Fruit fly (Drosophila melanogaster) whole organism, embryonic: ENCODE results near the gene p24-1.

Experiments
- Antp ChIP-seq: fragments of 200-800 bp; sonication (Bioruptor generic); optimal IDR thresholded peaks from 3 replicates; lab custom pipeline; 2016; ENCODE audit warnings: missing biosample characterization, missing genetic modification characterization
- Bgb ChIP-seq: fragments of 200-800 bp; sonication (Bioruptor generic); IDR thresholded peaks from 2 replicates; pipeline ENCODE4 v1.3.6; 2022; ENCODE audit warnings: missing biosample characterization, missing genetic modification characterization; ENCODE audit not compliant: partially characterized antibody
- CG12299 ChIP-seq: fragments of 200-800 bp; sonication (Bioruptor generic); optimal IDR thresholded peaks from 2 replicates; lab custom pipeline; 2018; ENCODE audit warnings: missing biosample characterization, mild to moderate bottlenecking, missing genetic modification characterization
- CG14710 ChIP-seq: fragments of 200-800 bp; sonication (Bioruptor generic); optimal IDR thresholded peaks from 3 replicates; lab custom pipeline; 2019; ENCODE audit warnings: missing biosample characterization, mild to moderate bottlenecking, missing genetic modification characterization, moderate library complexity
- CG15073 ChIP-seq: fragments of 200-800 bp; sonication (Bioruptor generic); optimal IDR thresholded peaks from 2 replicates; lab custom pipeline; 2016; ENCODE audit warnings: missing biosample characterization, missing genetic modification characterization
- CG17612 ChIP-seq: fragments of 200-800 bp; sonication (Bioruptor generic); IDR thresholded peaks from 2 replicates; pipeline ENCODE4 v1.3.6; 2022; ENCODE audit warnings: missing biosample characterization, missing genetic modification characterization
- CG1832 ChIP-seq: fragments of 200-800 bp; sonication (Bioruptor generic); optimal IDR thresholded peaks from 2 replicates; lab custom pipeline; 2017; ENCODE audit warnings: missing biosample characterization, mild to moderate bottlenecking, missing genetic modification characterization, inconsistent platforms
- CG18619 ChIP-seq: fragments of 200-800 bp; sonication (Bioruptor generic); optimal IDR thresholded peaks from 3 replicates; lab custom pipeline; 2017; ENCODE audit warnings: missing biosample characterization, mild to moderate bottlenecking, missing genetic modification characterization
- CG31441 ChIP-seq: fragments of 200-800 bp; sonication (Bioruptor generic); IDR thresholded peaks from 2 replicates; pipeline ENCODE4 v1.3.6; 2022; ENCODE audit warnings: missing biosample characterization, missing genetic modification characterization
- CG33213 ChIP-seq: fragments of 200-800 bp; sonication (Bioruptor generic); optimal IDR thresholded peaks from 3 replicates; lab custom pipeline; 2016; ENCODE audit warnings: missing biosample characterization, missing genetic modification characterization
- CG3838 ChIP-seq: fragments of 200-800 bp; sonication (Bioruptor generic); optimal IDR thresholded peaks from 3 replicates; lab custom pipeline; 2016; ENCODE audit warnings: missing biosample characterization, missing genetic modification characterization
- CG4328 ChIP-seq: fragments of 200-800 bp; sonication (Bioruptor generic); optimal IDR thresholded peaks from 3 replicates; lab custom pipeline; 2017; ENCODE audit warnings: missing biosample characterization, missing genetic modification reagents, missing genetic modification characterization
- CG6654 ChIP-seq: fragments of 200-800 bp; sonication (Bioruptor generic); optimal IDR thresholded peaks from 2 replicates; lab custom pipeline; 2017; ENCODE audit warnings: missing biosample characterization, mild to moderate bottlenecking, missing genetic modification characterization
- CG6689 ChIP-seq: fragments of 200-800 bp; sonication (Bioruptor generic); IDR thresholded peaks from 2 replicates; pipeline ENCODE4 v1.3.6; 2022; ENCODE audit warnings: missing biosample characterization, missing genetic modification characterization
- CG7271 ChIP-seq: fragments of 200-800 bp; sonication (Bioruptor generic); optimal IDR thresholded peaks from 2 replicates; lab custom pipeline; 2018; ENCODE audit warnings: missing biosample characterization, mild to moderate bottlenecking, missing genetic modification characterization, moderate library complexity
- Chrac-16 ChIP-seq: fragments of 200-800 bp; sonication (Bioruptor generic); optimal IDR thresholded peaks from 3 replicates; lab custom pipeline; 2016; ENCODE audit warnings: missing biosample characterization, missing genetic modification characterization
- ERR ChIP-seq: fragments of 200-800 bp; sonication (Bioruptor generic); optimal IDR thresholded peaks from 2 replicates; lab custom pipeline; 2016; ENCODE audit warnings: missing biosample characterization, missing genetic modification characterization
- Eip74EF ChIP-seq, 2 experiments: fragments of 200-800 bp in 1 of 2; fragments of >200 bp in 1 of 2; sonication (Bioruptor generic) in 1 of 2; optimal IDR thresholded peaks; 2 replicates each; lab custom pipeline; 2017 to 2019; ENCODE audit warnings: missing biosample characterization in 2 of 2, missing genetic modification characterization in 2 of 2, mild to moderate bottlenecking in 1 of 2, moderate library complexity in 1 of 2
- Fer3 ChIP-seq: fragments of 200-800 bp; sonication (Bioruptor generic); optimal IDR thresholded peaks from 2 replicates; lab custom pipeline; 2018; ENCODE audit warnings: missing biosample characterization, mild to moderate bottlenecking, missing genetic modification characterization, moderate library complexity
- GATAe ChIP-seq: fragments of 200-800 bp; sonication (Bioruptor generic); conservative IDR thresholded peaks from 2 replicates; pipeline ENCODE4 v1.3.6; 2022; ENCODE audit warnings: missing biosample characterization, missing genetic modification characterization
- HLH3B ChIP-seq: fragments of 200-800 bp; sonication (Bioruptor generic); IDR thresholded peaks from 2 replicates; pipeline ENCODE4 v1.3.6; 2022; ENCODE audit warnings: missing biosample characterization, missing genetic modification characterization
- Hmr ChIP-seq: fragments of 200-800 bp; sonication (Bioruptor generic); optimal IDR thresholded peaks from 3 replicates; lab custom pipeline; 2017; ENCODE audit warnings: mild to moderate bottlenecking, missing biosample characterization, missing genetic modification reagents, missing genetic modification characterization
- Hr51 ChIP-seq, 2 experiments: fragments of 200-800 bp; sonication (Bioruptor generic); optimal IDR thresholded peaks; 2 replicates in 1 of 2; 3 replicates in 1 of 2; lab custom pipeline; 2016 to 2018; ENCODE audit warnings: missing biosample characterization in 2 of 2, missing genetic modification characterization in 2 of 2, mild to moderate bottlenecking in 1 of 2, moderate library complexity in 1 of 2
- Hr78 ChIP-seq, 2 experiments: fragments of 200-800 bp in 1 of 2; fragments of >200 bp in 1 of 2; sonication (Bioruptor generic) in 1 of 2; optimal IDR thresholded peaks; 2 replicates each; lab custom pipeline; 2017 to 2019; ENCODE audit warnings: missing biosample characterization in 2 of 2, missing genetic modification characterization in 2 of 2, mild to moderate bottlenecking in 1 of 2, moderate library complexity in 1 of 2
- Kr ChIP-seq: fragments of 200-800 bp; sonication (Bioruptor generic); optimal IDR thresholded peaks from 2 replicates; lab custom pipeline; 2017; ENCODE audit warnings: missing biosample characterization, mild to moderate bottlenecking, missing genetic modification characterization
- Sox100B ChIP-seq: fragments of 200-800 bp; sonication (Bioruptor generic); optimal IDR thresholded peaks from 3 replicates; lab custom pipeline; 2018; ENCODE audit warnings: missing biosample characterization, mild to moderate bottlenecking, missing genetic modification characterization
- Sox102F ChIP-seq: fragments of 200-800 bp; sonication (Bioruptor generic); optimal IDR thresholded peaks from 2 replicates; lab custom pipeline; 2018; ENCODE audit warnings: missing biosample characterization, mild to moderate bottlenecking, missing genetic modification characterization, moderate library complexity
- TFAM ChIP-seq: fragments of 200-800 bp; sonication (Bioruptor generic); optimal IDR thresholded peaks from 2 replicates; lab custom pipeline; 2017; ENCODE audit warnings: missing biosample characterization, missing genetic modification characterization, inconsistent platforms
- cg ChIP-seq: fragments of 200-800 bp; sonication (Bioruptor generic); optimal IDR thresholded peaks from 3 replicates; lab custom pipeline; 2019; ENCODE audit warnings: missing biosample characterization, mild to moderate bottlenecking, missing genetic modification characterization, moderate library complexity
- chm ChIP-seq: fragments of 200-800 bp; sonication (Bioruptor generic); IDR thresholded peaks from 2 replicates; pipeline ENCODE4 v1.3.6; 2022; ENCODE audit warnings: missing biosample characterization, missing genetic modification characterization
- da ChIP-seq: fragments of 200-800 bp; sonication (Bioruptor generic); optimal IDR thresholded peaks from 2 replicates; lab custom pipeline; 2016; ENCODE audit warnings: missing biosample characterization, missing genetic modification characterization
- dimm ChIP-seq: fragments of 200-800 bp; sonication (Bioruptor generic); IDR thresholded peaks from 2 replicates; pipeline ENCODE4 v1.3.6; 2022; ENCODE audit warnings: missing biosample characterization, missing genetic modification characterization
- dmrt99B ChIP-seq: fragments of 200-800 bp; sonication (Bioruptor generic); optimal IDR thresholded peaks from 2 replicates; lab custom pipeline; 2018; ENCODE audit warnings: missing biosample characterization, mild to moderate bottlenecking, missing genetic modification characterization, moderate library complexity
- dpn ChIP-seq, 2 experiments: fragments of 200-800 bp; sonication (Bioruptor generic); optimal IDR thresholded peaks; 3 replicates each; lab custom pipeline; 2016; ENCODE audit warnings: missing biosample characterization in 2 of 2, missing genetic modification characterization in 2 of 2
- esg ChIP-seq: fragments of 200-800 bp; sonication (Bioruptor generic); conservative IDR thresholded peaks from 2 replicates; pipeline ENCODE4 v1.3.6; 2022; ENCODE audit warnings: missing biosample characterization, missing genetic modification characterization
- ewg ChIP-seq: fragments of 200-800 bp; sonication (Bioruptor generic); optimal IDR thresholded peaks from 3 replicates; lab custom pipeline; 2017; ENCODE audit warnings: mild to moderate bottlenecking, missing biosample characterization, missing genetic modification reagents, missing genetic modification characterization
- gsb ChIP-seq: fragments of 200-800 bp; sonication (Bioruptor generic); IDR thresholded peaks from 2 replicates; pipeline ENCODE4 v1.3.6; 2022; ENCODE audit warnings: missing biosample characterization, missing genetic modification characterization
- gsb-n ChIP-seq: fragments of 200-800 bp; sonication (Bioruptor generic); optimal IDR thresholded peaks from 3 replicates; lab custom pipeline; 2018; ENCODE audit warnings: missing biosample characterization, mild to moderate bottlenecking, missing genetic modification characterization
- hb ChIP-seq: fragments of 200-800 bp; sonication (Bioruptor generic); IDR thresholded peaks from 3 replicates; pipeline ENCODE4 v1.3.6; 2022; ENCODE audit warnings: missing biosample characterization, missing genetic modification characterization; ENCODE audit not compliant: partially characterized antibody
- her ChIP-seq: fragments of 200-800 bp; sonication (Bioruptor generic); optimal IDR thresholded peaks from 2 replicates; lab custom pipeline; 2016; ENCODE audit warnings: missing biosample characterization, missing genetic modification characterization
- lmd ChIP-seq: fragments of 200-800 bp; sonication (Bioruptor generic); IDR thresholded peaks from 2 replicates; pipeline ENCODE4 v1.3.6; 2022; ENCODE audit warnings: missing biosample characterization, missing genetic modification characterization
- nerfin-1 ChIP-seq: fragments of 200-800 bp; sonication (Bioruptor generic); optimal IDR thresholded peaks from 3 replicates; lab custom pipeline; 2019; ENCODE audit warnings: missing biosample characterization, mild to moderate bottlenecking, missing genetic modification characterization, moderate library complexity
- pnt ChIP-seq: fragments of 200-800 bp; sonication (Bioruptor generic); optimal IDR thresholded peaks from 3 replicates; lab custom pipeline; 2016; ENCODE audit warnings: missing biosample characterization, missing genetic modification characterization
- psq ChIP-seq: fragments of 200-800 bp; sonication (Bioruptor generic); optimal IDR thresholded peaks from 2 replicates; lab custom pipeline; 2017; ENCODE audit warnings: missing biosample characterization, missing genetic modification characterization
- row ChIP-seq: fragments of 200-800 bp; sonication (Bioruptor generic); IDR thresholded peaks from 3 replicates; pipeline ENCODE4 v1.3.6; 2022; ENCODE audit warnings: missing biosample characterization, missing genetic modification characterization
- salm ChIP-seq: fragments of 200-800 bp; sonication (Bioruptor generic); optimal IDR thresholded peaks from 2 replicates; lab custom pipeline; 2018; ENCODE audit warnings: missing biosample characterization, mild to moderate bottlenecking, missing genetic modification characterization
- sna ChIP-seq: fragments of 200-800 bp; sonication (Bioruptor generic); IDR thresholded peaks from 2 replicates; pipeline ENCODE4 v1.3.6; 2022; ENCODE audit warnings: missing biosample characterization, missing genetic modification characterization; ENCODE audit not compliant: partially characterized antibody
- sqz ChIP-seq: fragments of 200-800 bp; sonication (Bioruptor generic); optimal IDR thresholded peaks from 3 replicates; lab custom pipeline; 2018; ENCODE audit warnings: missing biosample characterization, mild to moderate bottlenecking, missing genetic modification characterization
- stc ChIP-seq: fragments of 200-800 bp; sonication (Bioruptor generic); IDR thresholded peaks from 2 replicates; pipeline ENCODE4 v1.3.6; 2022; ENCODE audit warnings: missing biosample characterization, missing genetic modification characterization
- usp ChIP-seq: fragments of >200 bp; optimal IDR thresholded peaks from 2 replicates; lab custom pipeline; 2017; ENCODE audit warnings: missing biosample characterization, missing genetic modification characterization

Gene p24-1

DNA sequence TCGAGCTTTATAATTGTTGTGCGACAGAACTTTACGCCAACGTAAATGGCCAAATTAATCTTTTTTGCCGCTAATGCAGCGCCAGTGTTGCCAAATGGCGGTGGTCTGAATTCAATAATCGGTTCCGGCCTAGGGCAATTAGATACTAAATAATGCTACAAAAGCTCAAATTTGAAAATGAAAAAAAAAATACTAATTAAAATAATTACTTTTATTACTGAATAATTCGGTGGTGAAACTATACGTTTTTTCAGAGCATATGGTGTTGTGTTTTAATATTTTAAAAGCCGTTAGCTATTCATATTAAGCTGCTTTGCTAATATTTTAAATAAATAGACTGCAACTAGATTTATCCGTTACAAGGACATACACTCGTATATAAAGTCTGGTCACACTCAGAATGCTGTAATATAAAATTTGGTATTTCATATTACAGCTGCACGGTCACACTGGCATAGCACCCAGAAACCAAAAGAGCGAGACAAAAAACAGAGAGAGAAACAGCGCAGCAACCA lies 35.8 kb downstream of the p24-1 start, which contains the start of the genes CG1578 and rudhira (continued):
- TF ChIP-seq Hr51 (GFP tag; optimal IDR thresholded peaks at IDR 0.05; lab: Kevin White, UChicago) (no peak), ewg (no peak), salm (tag; lab: Kevin White, UChicago) (no peak), Bgb (GFP tag; lab: Robert Waterston, UW) (peak; percentile 6; the same call in 1 of the 2 replicates), lmd (GFP tag; lab: Robert Waterston, UW) (no peak), pnt (GFP tag; lab: Kevin White, UChicago) (no peak), CG12299 (tag; lab: Kevin White, UChicago) (no peak), CG1832 (GFP tag; lab: Kevin White, UChicago) (no peak), CG14710 (peak; percentile 80), sna (GFP tag; lab: Robert Waterston, UW) (no peak), ERR (no peak), gsb-n (peak; percentile 26), her (no peak), Sox100B (no peak), CG18619 (peak; percentile 19), CG33213 (GFP tag; lab: Kevin White, UChicago) (no peak), hb (no peak), CG4328 (GFP tag; lab: Kevin White, UChicago) (peak; percentile 21), CG3838 (GFP tag; lab: Kevin White, UChicago) (no peak), row (GFP tag; lab: Robert Waterston, UW) (peak; percentile 21), usp (GFP tag; lab: Kevin White, UChicago) (no peak), Chrac-16 (no peak), CG17612 (GFP tag; lab: Robert Waterston, UW) (no peak), Antp (no peak), GATAe (GFP tag; lab: Robert Waterston, UW) (no peak), Sox102F (no peak), Hr78 (GFP tag; optimal IDR thresholded peaks at IDR 0.05; lab: Kevin White, UChicago) (no peak), da (GFP tag; lab: Kevin White, UChicago) (no peak), HLH3B (GFP tag; lab: Robert Waterston, UW) (no peak), Eip74EF (GFP tag; optimal IDR thresholded peaks at IDR 0.05; lab: Kevin White, UChicago) (peak in 1 of 2 experiments; percentile 28), Hmr (GFP tag; lab: Kevin White, UChicago) (peak; percentile 67), sqz (GFP tag; lab: Kevin White, UChicago) (peak; percentile 46), psq (GFP tag; lab: Kevin White, UChicago) (peak; percentile 4), dmrt99B (no peak), chm (no peak), TFAM (no peak), dpn (GFP tag; optimal IDR thresholded peaks at IDR 0.05; lab: Kevin White, UChicago) (no peak), nerfin-1 (tag; lab: Kevin White, UChicago) (no peak), dimm (no peak), gsb (GFP tag; lab: Robert Waterston, UW) (no peak), CG31441 (GFP tag; lab: Robert Waterston, UW) (peak; percentile 33; the same call in 1 of the 2 replicates), Kr (GFP tag; lab: Kevin White, UChicago) (no peak), CG7271 (tag; lab: Kevin White, UChicago) (no peak), CG6689 (GFP tag; lab: Robert Waterston, UW) (no peak), CG15073 (no peak), Fer3 (no peak), stc (no peak), CG6654 (GFP tag; lab: Kevin White, UChicago) (no peak), esg (no peak), cg (no peak)
